Worm (Caenorhabditis elegans): ENCODE data around the gene W02B3.4.

Gene W02B3.4

DNA sequence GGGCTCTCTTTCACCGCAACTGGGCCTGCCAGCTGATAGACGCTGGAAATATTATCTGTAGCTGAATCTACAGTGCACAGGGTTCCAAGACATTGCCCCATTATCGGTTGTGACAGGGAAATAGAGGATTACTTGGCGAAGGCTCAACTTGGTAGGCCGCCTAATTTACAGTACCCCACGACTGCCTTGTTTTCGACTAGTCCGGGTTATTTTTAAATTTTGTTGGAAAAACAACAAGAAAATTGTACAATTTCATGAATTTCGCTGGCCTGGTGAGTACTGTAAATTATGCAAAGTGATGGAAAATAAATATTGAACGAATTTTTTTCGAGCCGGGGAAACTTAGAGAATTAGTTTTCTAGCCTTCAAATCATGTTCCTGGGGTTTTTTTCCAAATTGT is 47.2 kb downstream of the W02B3.4 start, which contains the start of gene T19C3.7:
Gene T19C3.7, minus strand, starts transcription at position 101 of the 400 bp plus-strand sequence.
- TF ChIP-seq mbf-1 (tag; optimal IDR thresholded peaks at IDR 0.05) (no peak), ztf-4 (tag; optimal IDR thresholded peaks at IDR 0.05) (no peak), elt-3 (tag; optimal IDR thresholded peaks at IDR 0.05) (no peak), sma-3 (GFP tag; optimal IDR thresholded peaks at IDR 0.05) (no peak), skn-1 (tag; optimal IDR thresholded peaks at IDR 0.05) (no peak), nhr-237 (tag; optimal IDR thresholded peaks at IDR 0.05) (no peak)

DNA sequence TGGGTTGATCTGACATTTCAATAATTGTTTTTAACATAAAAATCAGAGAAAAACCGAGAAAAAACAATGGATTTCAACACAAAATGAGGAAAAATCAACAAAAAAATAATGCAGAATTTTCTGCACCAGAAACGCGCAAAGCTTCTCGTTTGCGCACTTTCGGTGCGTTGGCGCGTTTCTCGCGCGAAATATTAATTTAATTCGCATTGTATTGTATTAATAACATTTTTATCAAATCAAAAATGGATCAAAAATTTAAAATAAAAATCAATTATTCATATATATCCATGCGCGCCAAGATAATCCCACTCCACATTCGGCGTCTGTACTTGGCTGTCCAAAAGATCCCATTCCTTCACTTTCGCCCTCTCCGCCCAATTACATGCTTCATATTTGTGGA is 48.6 kb downstream of the W02B3.4 start, which contains the start of gene fem-2:
Gene fem-2, minus strand, starts transcription at position 9 of the 400 bp plus-strand sequence.
- peak; percentile 70 for TF ChIP-seq C34F6.9 (tag; optimal IDR thresholded peaks at IDR 0.05)
- TF ChIP-seq blmp-1 (tag; optimal IDR thresholded peaks at IDR 0.05; ENCODE audit: insufficient read depth), result no peak
- TF ChIP-seq nhr-6 (tag; optimal IDR thresholded peaks at IDR 0.05), result no peak
- TF ChIP-seq lsy-2 (tag; optimal IDR thresholded peaks at IDR 0.05), result peak; percentile 42 to 44
- TF ChIP-seq snpc-4 (tag; optimal IDR thresholded peaks at IDR 0.05), result no peak
- peak; percentile 41 for TF ChIP-seq unc-55 (GFP tag; optimal IDR thresholded peaks at IDR 0.05)
- no peak for TF ChIP-seq nhr-23 (tag; optimal IDR thresholded peaks at IDR 0.05)
- no peak for TF ChIP-seq skn-1 (tag; optimal IDR thresholded peaks at IDR 0.05)
- TF ChIP-seq crh-2 (tag; optimal IDR thresholded peaks at IDR 0.05), result peak; percentile 18
- peak; percentile 13 for TF ChIP-seq nhr-25 (tag; optimal IDR thresholded peaks at IDR 0.05)
- TF ChIP-seq fos-1 (tag; optimal IDR thresholded peaks at IDR 0.05), result no peak
- peak; percentile 33 for TF ChIP-seq gmeb-1 (tag; optimal IDR thresholded peaks at IDR 0.05)

DNA sequence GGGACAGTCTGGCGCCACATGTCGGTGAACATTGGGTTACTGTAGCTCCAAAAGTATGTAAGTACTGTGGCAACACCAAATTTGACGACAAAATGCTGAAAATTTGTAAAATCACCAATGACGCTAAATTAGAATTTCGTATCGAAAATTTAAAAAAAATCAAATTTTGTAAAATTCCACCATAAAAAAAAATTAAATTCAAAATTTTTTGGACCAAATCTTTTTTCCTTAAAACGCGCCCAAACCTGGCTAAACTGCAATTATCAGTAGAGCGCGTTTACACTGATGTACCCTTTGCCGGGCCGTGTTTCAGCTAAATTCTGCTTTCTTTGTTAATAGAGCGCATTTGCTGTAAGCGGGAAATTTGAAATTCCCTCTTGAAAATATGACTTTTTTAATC is 51.8 kb downstream of the W02B3.4 start, which contains the start of gene T19C3.6:
Gene T19C3.6, minus strand, starts transcription at position 101 of the 400 bp plus-strand sequence.
- TF ChIP-seq unc-62 (GFP tag; optimal IDR thresholded peaks at IDR 0.05) (no peak), nhr-11 (tag; optimal IDR thresholded peaks at IDR 0.05) (no peak), nhr-237 (tag; optimal IDR thresholded peaks at IDR 0.05) (no peak), lsy-2 (tag; optimal IDR thresholded peaks at IDR 0.05) (no peak), nhr-77 (tag; optimal IDR thresholded peaks at IDR 0.05) (no peak), ZK546.5 (tag; optimal IDR thresholded peaks at IDR 0.05) (no peak), elt-3 (tag; optimal IDR thresholded peaks at IDR 0.05) (no peak), lin-11 (tag; optimal IDR thresholded peaks at IDR 0.05) (no peak), nhr-23 (tag; optimal IDR thresholded peaks at IDR 0.05) (no peak), snpc-4 (tag; optimal IDR thresholded peaks at IDR 0.05) (no peak), lin-13 (GFP tag; optimal IDR thresholded peaks at IDR 0.05) (no peak), ama-1 (optimal IDR thresholded peaks at IDR 0.05) (no peak), aly-2 (tag; optimal IDR thresholded peaks at IDR 0.05) (no peak), sma-3 (GFP tag; optimal IDR thresholded peaks at IDR 0.05) (no peak), nhr-10 (tag; optimal IDR thresholded peaks at IDR 0.05) (no peak), nhr-25 (tag; optimal IDR thresholded peaks at IDR 0.05) (no peak), peb-1 (tag; optimal IDR thresholded peaks at IDR 0.05) (no peak), unc-39 (tag; optimal IDR thresholded peaks at IDR 0.05) (no peak), mab-5 (tag; optimal IDR thresholded peaks at IDR 0.05) (no peak), crh-2 (tag; optimal IDR thresholded peaks at IDR 0.05) (no peak)
